Fruit fly (Drosophila melanogaster) whole organism, adult: Measurements from ENCODE around the gene CG13698.

Source experiments
- CG7045 ChIP-seq: fragments of 200-800 bp; sonication (Bioruptor generic); optimal IDR thresholded peaks from 2 replicates; lab custom pipeline; 2017; ENCODE audit warnings: missing biosample characterization, mild to moderate bottlenecking, missing genetic modification characterization
- toe ChIP-seq: fragments of 200-800 bp; sonication (Bioruptor generic); optimal IDR thresholded peaks from 2 replicates; lab custom pipeline; 2016; ENCODE audit warnings: missing biosample characterization, missing genetic modification characterization

DNA sequence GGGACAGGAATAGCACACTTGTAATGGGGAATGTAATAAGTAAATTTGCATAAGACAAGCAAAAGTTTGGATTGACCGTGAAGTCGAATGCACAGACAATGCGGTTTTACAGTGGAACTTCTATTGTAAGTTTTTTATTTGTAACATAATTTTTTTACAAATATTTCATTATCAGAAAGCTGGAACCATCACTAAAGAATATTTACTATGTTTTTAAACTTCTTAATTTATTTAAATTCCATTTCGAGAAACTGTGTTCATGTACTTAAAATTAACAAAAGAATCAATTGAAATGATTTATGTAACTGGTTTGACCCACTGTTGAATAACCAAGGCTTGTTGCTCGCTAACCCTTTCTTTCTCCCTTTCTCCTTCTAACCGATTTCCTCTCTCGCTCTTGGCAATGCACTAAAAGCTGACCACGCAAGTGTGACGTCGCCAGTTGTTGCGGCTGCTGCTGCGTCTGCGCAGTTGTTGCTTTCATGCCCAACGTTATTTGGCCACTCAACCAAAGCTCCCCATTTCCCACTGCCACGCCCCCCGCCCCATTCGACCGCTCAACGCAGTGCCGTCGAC is 4.4 kb downstream of the CG13698 start:
- TF ChIP-seq toe (GFP tag; lab: Kevin White, UChicago): no peak
- TF ChIP-seq CG7045: no peak
